Fruit fly (Drosophila melanogaster) whole organism, embryonic: ENCODE measurements around the gene Dic1.

Source experiments
- Ada2b ChIP-seq: fragments of 200-800 bp; sonication (Bioruptor generic); IDR thresholded peaks from 2 replicates; pipeline ENCODE4 v1.3.6; 2022; ENCODE audit warnings: missing biosample characterization, missing genetic modification characterization
- Bgb ChIP-seq: fragments of 200-800 bp; sonication (Bioruptor generic); IDR thresholded peaks from 2 replicates; pipeline ENCODE4 v1.3.6; 2022; ENCODE audit warnings: missing biosample characterization, missing genetic modification characterization; ENCODE audit not compliant: partially characterized antibody
- C15 ChIP-seq: fragments of 200-800 bp; sonication (Bioruptor generic); IDR thresholded peaks from 3 replicates; pipeline ENCODE4 v1.3.6; 2022; ENCODE audit warnings: missing biosample characterization, missing genetic modification characterization
- CG11695 ChIP-seq: fragments of 200-800 bp; sonication (Bioruptor generic); IDR thresholded peaks from 3 replicates; pipeline ENCODE4 v1.3.6; 2022; ENCODE audit warnings: missing biosample characterization, missing genetic modification characterization
- CG14965 ChIP-seq: fragments of 200-800 bp; sonication (Bioruptor generic); optimal IDR thresholded peaks from 2 replicates; lab custom pipeline; 2016; ENCODE audit warnings: missing biosample characterization, missing genetic modification characterization, borderline replicate concordance
- CG17568 ChIP-seq: fragments of 200-800 bp; sonication (Bioruptor generic); optimal IDR thresholded peaks from 2 replicates; lab custom pipeline; 2018; ENCODE audit warnings: missing biosample characterization, mild to moderate bottlenecking, missing genetic modification characterization, moderate library complexity
- CG2712 ChIP-seq: fragments of 200-800 bp; optimal IDR thresholded peaks from 3 replicates; lab custom pipeline; 2019; ENCODE audit warnings: missing biosample characterization, mild to moderate bottlenecking, missing genetic modification characterization, moderate library complexity
- CG3065 ChIP-seq: fragments of 200-800 bp; sonication (Bioruptor generic); optimal IDR thresholded peaks from 2 replicates; lab custom pipeline; 2016; ENCODE audit warnings: missing biosample characterization, missing genetic modification characterization
- CG7372 ChIP-seq: fragments of 200-800 bp; sonication (Bioruptor generic); IDR thresholded peaks from 2 replicates; pipeline ENCODE4 v1.3.6; 2022; ENCODE audit warnings: missing biosample characterization, missing genetic modification characterization
- CG8290 ChIP-seq, 3 experiments: fragments of 200-800 bp; sonication (Bioruptor generic); optimal IDR thresholded peaks; 2 replicates each; lab custom pipeline; 2016 to 2019; ENCODE audit warnings: missing biosample characterization in 3 of 3, missing genetic modification characterization in 3 of 3, mild to moderate bottlenecking in 2 of 3, moderate library complexity in 1 of 3
- CG8359 ChIP-seq: fragments of 200-800 bp; sonication (Bioruptor generic); optimal IDR thresholded peaks from 2 replicates; lab custom pipeline; 2017; ENCODE audit warnings: missing biosample characterization, mild to moderate bottlenecking, missing genetic modification characterization, borderline replicate concordance
- CG9437 ChIP-seq: fragments of 200-800 bp; sonication (Bioruptor generic); optimal IDR thresholded peaks from 2 replicates; lab custom pipeline; 2018; ENCODE audit warnings: missing biosample characterization, mild to moderate bottlenecking, missing genetic modification characterization
- Chrac-16 ChIP-seq: fragments of 200-800 bp; sonication (Bioruptor generic); optimal IDR thresholded peaks from 3 replicates; lab custom pipeline; 2016; ENCODE audit warnings: missing biosample characterization, missing genetic modification characterization
- CrebB ChIP-seq: fragments of 200-800 bp; sonication (Bioruptor generic); optimal IDR thresholded peaks from 3 replicates; lab custom pipeline; 2018; ENCODE audit warnings: missing biosample characterization, mild to moderate bottlenecking, missing genetic modification characterization
- Dip2 ChIP-seq: fragments of 200-800 bp; sonication (Bioruptor generic); IDR thresholded peaks from 2 replicates; pipeline ENCODE4 v1.3.6; 2022; ENCODE audit warnings: missing biosample characterization, missing genetic modification characterization
- Ets65A ChIP-seq: fragments of 200-800 bp; sonication (Bioruptor generic); peaks from one replicate; lab custom pipeline; 2016; ENCODE audit warnings: missing biosample characterization, missing genetic modification characterization
- H2.0 ChIP-seq: fragments of 200-800 bp; sonication (Bioruptor generic); IDR thresholded peaks from 2 replicates; pipeline ENCODE4 v1.3.6; 2022; ENCODE audit warnings: missing biosample characterization, missing genetic modification characterization
- Hand ChIP-seq: fragments of 200-800 bp; sonication (Bioruptor generic); optimal IDR thresholded peaks from 2 replicates; lab custom pipeline; 2017; ENCODE audit warnings: mild to moderate bottlenecking, missing biosample characterization, missing genetic modification reagents, missing genetic modification characterization
- Hr51 ChIP-seq, 2 experiments: fragments of 200-800 bp; sonication (Bioruptor generic); optimal IDR thresholded peaks; 2 replicates in 1 of 2; 3 replicates in 1 of 2; lab custom pipeline; 2016 to 2018; ENCODE audit warnings: missing biosample characterization in 2 of 2, missing genetic modification characterization in 2 of 2, mild to moderate bottlenecking in 1 of 2, moderate library complexity in 1 of 2
- Max ChIP-seq: fragments of 200-800 bp; sonication (Bioruptor generic); optimal IDR thresholded peaks from 2 replicates; lab custom pipeline; 2016; ENCODE audit warnings: missing biosample characterization, mild to moderate bottlenecking, missing genetic modification characterization
- Med ChIP-seq: fragments of 200-800 bp; sonication (Bioruptor generic); peaks from one replicate; lab custom pipeline; 2016; ENCODE audit warnings: missing biosample characterization, missing genetic modification characterization, mild to moderate bottlenecking, inconsistent platforms, moderate library complexity
- Opbp ChIP-seq: fragments of 200-800 bp; sonication (Bioruptor generic); IDR thresholded peaks from 3 replicates; pipeline ENCODE4 v1.3.6; 2022; ENCODE audit warnings: missing biosample characterization, missing genetic modification characterization; ENCODE audit not compliant: partially characterized antibody
- Poxn ChIP-seq: fragments of 200-800 bp; sonication (Bioruptor generic); IDR thresholded peaks from 2 replicates; pipeline ENCODE4 v1.3.6; 2022; ENCODE audit warnings: missing biosample characterization, missing genetic modification characterization
- Ssrp ChIP-seq: fragments of 200-800 bp; sonication (Bioruptor generic); optimal IDR thresholded peaks from 2 replicates; lab custom pipeline; 2018; ENCODE audit warnings: missing biosample characterization, mild to moderate bottlenecking, missing genetic modification characterization, moderate library complexity
- abd-A ChIP-seq: fragments of 200-800 bp; sonication (Bioruptor generic); optimal IDR thresholded peaks from 3 replicates; lab custom pipeline; 2019; ENCODE audit warnings: missing biosample characterization, mild to moderate bottlenecking, missing genetic modification characterization, moderate library complexity
- bigmax ChIP-seq: fragments of 200-800 bp; sonication (Bioruptor generic); optimal IDR thresholded peaks from 2 replicates; lab custom pipeline; 2018; ENCODE audit warnings: missing biosample characterization, mild to moderate bottlenecking, missing genetic modification characterization
- cas ChIP-seq: fragments of 200-800 bp; sonication (Bioruptor generic); IDR thresholded peaks from 2 replicates; pipeline ENCODE4 v1.3.6; 2022; ENCODE audit warnings: missing biosample characterization, missing genetic modification characterization
- chif ChIP-seq, 2 experiments: fragments of 200-800 bp; sonication (Bioruptor generic); optimal IDR thresholded peaks; 3 replicates each; lab custom pipeline; 2016; ENCODE audit warnings: missing biosample characterization in 2 of 2, missing genetic modification characterization in 2 of 2
- emc ChIP-seq: fragments of 200-800 bp; sonication (Bioruptor generic); optimal IDR thresholded peaks from 2 replicates; lab custom pipeline; 2016; ENCODE audit warnings: missing biosample characterization, missing genetic modification characterization
- exex ChIP-seq: fragments of 200-800 bp; sonication (Bioruptor generic); optimal IDR thresholded peaks from 4 replicates; lab custom pipeline; 2018; ENCODE audit warnings: missing biosample characterization, mild to moderate bottlenecking, missing genetic modification characterization, moderate library complexity
- gcm2 ChIP-seq: fragments of 200-800 bp; sonication (Bioruptor generic); optimal IDR thresholded peaks from 2 replicates; lab custom pipeline; 2016; ENCODE audit warnings: missing biosample characterization, missing genetic modification characterization
- grn ChIP-seq: fragments of 200-800 bp; sonication (Bioruptor generic); optimal IDR thresholded peaks from 3 replicates; lab custom pipeline; 2017; ENCODE audit warnings: missing biosample characterization, missing genetic modification characterization
- lmd ChIP-seq: fragments of 200-800 bp; sonication (Bioruptor generic); IDR thresholded peaks from 2 replicates; pipeline ENCODE4 v1.3.6; 2022; ENCODE audit warnings: missing biosample characterization, missing genetic modification characterization
- sc ChIP-seq, 3 experiments: fragments of >200 bp in 2 of 3; fragments of 200-800 bp in 1 of 3; sonication (Bioruptor generic) in 1 of 3; optimal IDR thresholded peaks; 2 replicates in 2 of 3; 3 replicates in 1 of 3; lab custom pipeline; 2017; ENCODE audit warnings: mild to moderate bottlenecking in 1 of 3, missing biosample characterization in 1 of 3, missing genetic modification characterization in 1 of 3, missing genetic modification reagents in 1 of 3
- scrt ChIP-seq: fragments of 200-800 bp; sonication (Bioruptor generic); optimal IDR thresholded peaks from 2 replicates; lab custom pipeline; 2018; ENCODE audit warnings: missing biosample characterization, mild to moderate bottlenecking, missing genetic modification characterization, moderate library complexity
- sens ChIP-seq: fragments of 200-800 bp; sonication (Bioruptor generic); peaks from one replicate; lab custom pipeline; 2016; ENCODE audit warnings: missing biosample characterization, missing genetic modification characterization
- seq ChIP-seq: fragments of 200-800 bp; sonication (Bioruptor generic); IDR thresholded peaks from 2 replicates; pipeline ENCODE4 v1.3.6; 2022; ENCODE audit warnings: missing biosample characterization, missing genetic modification characterization
- slou ChIP-seq: fragments of 200-800 bp; sonication (Bioruptor generic); optimal IDR thresholded peaks from 3 replicates; lab custom pipeline; 2016; ENCODE audit warnings: missing biosample characterization, missing genetic modification characterization
- ssp ChIP-seq: fragments of 200-800 bp; sonication (Bioruptor generic); IDR thresholded peaks from 2 replicates; pipeline ENCODE4 v1.3.6; 2022; ENCODE audit warnings: missing biosample characterization, missing genetic modification characterization
- tx ChIP-seq: fragments of 200-800 bp; sonication (Bioruptor generic); optimal IDR thresholded peaks from 2 replicates; lab custom pipeline; 2016; ENCODE audit warnings: missing biosample characterization, missing genetic modification characterization
- wor ChIP-seq: fragments of 200-800 bp; sonication (Bioruptor generic); IDR thresholded peaks from 2 replicates; pipeline ENCODE4 v1.3.6; 2022; ENCODE audit warnings: missing biosample characterization, missing genetic modification characterization
- zfh2 ChIP-seq: fragments of 200-800 bp; sonication (Bioruptor generic); optimal IDR thresholded peaks from 2 replicates; lab custom pipeline; 2016; ENCODE audit warnings: missing biosample characterization, missing genetic modification characterization

The Dic1 gene

DNA sequence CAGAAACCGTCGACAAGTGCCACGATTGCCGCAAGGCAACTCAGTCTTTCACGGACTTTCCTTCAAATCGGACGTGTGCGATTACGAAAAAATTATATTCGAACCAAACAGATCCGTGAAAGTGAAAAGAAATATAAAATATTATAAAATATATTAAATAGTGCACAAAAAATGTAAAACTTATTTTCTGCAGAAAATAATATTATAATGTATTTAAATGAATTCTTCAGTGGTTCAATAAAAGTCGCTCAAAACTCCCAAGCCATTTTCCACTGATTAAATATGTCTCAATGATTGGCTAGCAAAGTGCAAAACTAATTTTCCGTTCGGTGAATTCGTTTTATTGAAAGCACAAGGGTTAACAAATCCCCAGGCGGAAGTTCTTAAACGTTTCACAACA is 26.7 kb upstream of the Dic1 start, which contains the start of gene PK2-R1:
Gene PK2-R1, plus strand, starts transcription at position 301 of the 400 bp plus-strand sequence.
- TF ChIP-seq exex (tag; lab: Kevin White, UChicago) (no peak), Poxn (GFP tag; lab: Robert Waterston, UW) (no peak), CG8359 (no peak), CG17568 (GFP tag; lab: Kevin White, UChicago) (no peak), Hr51 (GFP tag; optimal IDR thresholded peaks at IDR 0.05; lab: Kevin White, UChicago) (no peak), seq (GFP tag; lab: Robert Waterston, UW) (no peak), lmd (GFP tag; lab: Robert Waterston, UW) (no peak), Bgb (GFP tag; lab: Robert Waterston, UW) (no peak), Opbp (GFP tag; lab: Robert Waterston, UW) (no peak), chif (GFP tag; optimal IDR thresholded peaks at IDR 0.05; lab: Kevin White, UChicago) (no peak), CG11695 (GFP tag; lab: Robert Waterston, UW) (no peak), ssp (no peak), slou (GFP tag; lab: Kevin White, UChicago) (no peak), tx (GFP tag; lab: Kevin White, UChicago) (no peak), emc (GFP tag; lab: Kevin White, UChicago) (no peak), CG2712 (tag; lab: Kevin White, UChicago) (no peak)
- TF ChIP-seq, all 482 proteins: peak for 0

DNA sequence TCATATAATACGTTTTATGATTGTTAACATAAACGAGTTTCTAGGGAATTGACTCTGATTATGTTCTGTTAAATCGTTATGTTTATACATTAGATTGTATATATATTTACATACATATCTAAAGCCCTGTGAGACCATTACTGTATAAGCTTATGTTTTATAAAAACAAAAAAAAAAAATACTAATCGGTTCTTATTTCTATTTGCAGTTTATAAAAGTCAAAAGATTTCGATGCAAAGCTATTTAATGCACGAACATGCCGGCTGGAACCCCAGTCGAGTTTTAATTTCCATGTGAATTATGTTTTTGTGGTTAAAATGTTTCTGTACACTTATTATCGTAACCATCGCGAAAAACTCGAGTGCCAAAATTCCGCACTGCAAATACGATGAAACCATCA is 11.4 kb upstream of the Dic1 start, which contains the start of gene mthl12:
Gene mthl12, plus strand, starts transcription at position 301 of the 400 bp plus-strand sequence.
- TF ChIP-seq Chrac-16 (no peak), CG8290 (GFP tag; optimal IDR thresholded peaks at IDR 0.05; lab: Kevin White, UChicago) (no peak), CG8290 (tag; optimal IDR thresholded peaks at IDR 0.05; lab: Kevin White, UChicago) (no peak), zfh2 (GFP tag; lab: Kevin White, UChicago) (no peak), wor (no peak), cas (GFP tag; lab: Robert Waterston, UW) (no peak), bigmax (GFP tag; lab: Kevin White, UChicago) (no peak), Ssrp (no peak), sc (optimal IDR thresholded peaks at IDR 0.05; lab: Kevin White, UChicago) (no peak), sc (GFP tag; optimal IDR thresholded peaks at IDR 0.05; lab: Kevin White, UChicago) (no peak), CrebB (no peak), Ada2b (GFP tag; lab: Robert Waterston, UW) (no peak)

DNA sequence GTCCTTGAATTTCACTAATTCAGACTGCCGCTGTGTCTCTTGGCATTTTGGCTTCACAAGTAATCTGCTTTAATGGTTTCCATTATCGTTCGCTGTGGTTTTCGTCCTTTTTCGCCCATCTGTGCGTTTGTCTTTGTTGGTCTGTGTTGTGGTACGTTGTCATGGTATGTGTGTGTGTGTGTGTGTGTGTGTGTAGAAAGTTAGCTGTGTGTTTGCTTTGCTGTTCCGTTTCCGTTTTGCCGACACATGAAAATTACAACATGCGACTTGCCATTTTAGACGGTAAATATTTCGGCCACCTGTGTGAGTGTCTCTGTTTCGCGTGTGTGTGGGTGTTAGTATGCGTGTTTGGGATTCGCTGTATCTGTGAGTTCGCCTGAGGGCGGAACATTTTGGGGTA is 7.8 kb upstream of the Dic1 start:
- TF ChIP-seq Dip2 (GFP tag; lab: Robert Waterston, UW) (no peak), gcm2 (no peak), scrt (GFP tag; lab: Kevin White, UChicago) (peak; percentile 70), C15 (GFP tag; lab: Robert Waterston, UW) (no peak), Hand (no peak), Ets65A (GFP tag; lab: Kevin White, UChicago) (peak; percentile 80), Opbp (GFP tag; lab: Robert Waterston, UW) (no peak), abd-A (peak; percentile 34)
- TF ChIP-seq, all 482 proteins: peak for 3

DNA sequence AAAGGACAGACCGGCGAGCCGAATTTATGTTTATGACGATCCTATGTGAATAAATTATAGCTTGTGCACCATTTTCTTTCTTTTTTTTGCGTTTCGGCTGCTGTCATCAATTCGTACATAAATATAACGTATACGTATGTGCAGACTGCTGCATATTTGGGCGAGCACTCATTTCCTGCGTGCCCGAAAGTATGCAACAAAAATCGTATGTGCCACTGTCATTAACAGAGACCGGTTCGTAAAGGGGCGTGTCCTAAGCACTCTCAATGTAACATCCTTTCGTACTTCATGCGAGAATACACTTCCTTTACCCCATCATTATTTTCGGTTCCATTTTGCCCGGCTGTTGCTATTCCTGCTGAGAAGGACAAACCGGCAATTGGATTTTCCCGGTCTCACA is 4.6 kb upstream of the Dic1 start:
- TF ChIP-seq CG14965 (GFP tag; lab: Kevin White, UChicago) (no peak), CG9437 (GFP tag; lab: Kevin White, UChicago) (peak; percentile 20), CG7372 (GFP tag; lab: Robert Waterston, UW) (peak; percentile 60; the same call in 1 of the 2 replicates), grn (GFP tag; lab: Kevin White, UChicago) (no peak), H2.0 (GFP tag; lab: Robert Waterston, UW) (no peak), Med (peak; percentile 61), CG3065 (GFP tag; lab: Kevin White, UChicago) (peak; percentile 30), Max (GFP tag; lab: Kevin White, UChicago) (no peak), sens (GFP tag; lab: Kevin White, UChicago) (peak; percentile 51)
